Worm (Caenorhabditis elegans) whole organism, L4 larva: ENCODE results near the gene srw-107.

Experiments
- F10B5.3 ChIP-seq: sonication (generic microtip); optimal IDR thresholded peaks from 2 replicates; lab custom pipeline; 2016; ENCODE audit warnings: mild to moderate bottlenecking, missing genetic modification characterization, missing compliant biosample characterization
- F37D6.2 ChIP-seq: sonication (generic microtip); optimal IDR thresholded peaks from 2 replicates; lab custom pipeline; 2016; ENCODE audit warnings: mild to moderate bottlenecking, missing genetic modification characterization, missing compliant biosample characterization
- F49E8.2 ChIP-seq: sonication (generic microtip); optimal IDR thresholded peaks from 2 replicates; lab custom pipeline; 2016; ENCODE audit warnings: missing compliant biosample characterization, mild to moderate bottlenecking, missing genetic modification characterization, borderline replicate concordance
- T20F7.1 ChIP-seq: fragments of 200-800 bp; sonication (Bioruptor generic); optimal IDR thresholded peaks from 2 replicates; lab custom pipeline; 2018; ENCODE audit warnings: mild to moderate bottlenecking, missing genetic modification characterization, missing compliant biosample characterization
- Y48G9A.11 ChIP-seq: fragments of 200-800 bp; sonication (Bioruptor generic); IDR thresholded peaks from 2 replicates; pipeline ENCODE4 v1.3.6; 2022; ENCODE audit warnings: missing genetic modification reagents, missing genetic modification characterization, missing compliant biosample characterization
- ZK546.5 ChIP-seq, 2 experiments: sonication (generic microtip); optimal IDR thresholded peaks; 2 replicates each; lab custom pipeline; 2017; ENCODE audit warnings: missing biosample characterization in 2 of 2, missing genetic modification characterization in 2 of 2
- ceh-32 ChIP-seq: sonication (generic microtip); optimal IDR thresholded peaks from 2 replicates; lab custom pipeline; 2016; ENCODE audit warnings: mild to moderate bottlenecking, missing genetic modification characterization, missing compliant biosample characterization; ENCODE audit not compliant: poor library complexity
- ceh-44 ChIP-seq: fragments of 200-800 bp; sonication (Bioruptor generic); IDR thresholded peaks from 2 replicates; pipeline ENCODE4 v1.3.6; 2022; ENCODE audit warnings: missing genetic modification reagents, missing genetic modification characterization, missing compliant biosample characterization
- ceh-82 ChIP-seq: sonication (generic microtip); optimal IDR thresholded peaks from 2 replicates; lab custom pipeline; 2017; ENCODE audit warnings: missing biosample characterization, missing genetic modification characterization
- daf-12 ChIP-seq: fragments of 150-350 bp; optimal IDR thresholded peaks from 2 replicates; lab custom pipeline; 2014; ENCODE audit warnings: missing biosample characterization, missing genetic modification reagents, missing genetic modification characterization
- daf-16 ChIP-seq, 3 experiments: sonication (generic microtip); optimal IDR thresholded peaks; 2 replicates each; lab custom pipeline; 2016 to 2017; ENCODE audit warnings: missing genetic modification characterization in 3 of 3, missing genetic modification reagents in 3 of 3, mild to moderate bottlenecking in 2 of 3, missing compliant biosample characterization in 2 of 3, missing biosample characterization in 1 of 3, moderate library complexity in 1 of 3
- daf-19 ChIP-seq: fragments of 200-800 bp; sonication (Bioruptor generic); conservative IDR thresholded peaks from 2 replicates; pipeline ENCODE4 v1.3.6; 2022; ENCODE audit warnings: missing genetic modification characterization, missing compliant biosample characterization
- daf-8 ChIP-seq: fragments of 200-800 bp; sonication (Bioruptor generic); IDR thresholded peaks from 2 replicates; pipeline ENCODE4 v1.3.6; 2022; ENCODE audit warnings: missing genetic modification characterization, missing compliant biosample characterization
- dpl-1 ChIP-seq: fragments of 150-350 bp; optimal IDR thresholded peaks from 2 replicates; lab custom pipeline; 2014; ENCODE audit warnings: missing biosample characterization, missing genetic modification reagents, missing genetic modification characterization
- dve-1 ChIP-seq: sonication (generic microtip); optimal IDR thresholded peaks from 2 replicates; lab custom pipeline; 2017; ENCODE audit warnings: antibody characterized with exemption, mild to moderate bottlenecking, missing genetic modification characterization, missing compliant biosample characterization; ENCODE audit not compliant: insufficient read depth
- gei-8 ChIP-seq: fragments of 200-800 bp; sonication (Bioruptor generic); optimal IDR thresholded peaks from 2 replicates; lab custom pipeline; 2018; ENCODE audit warnings: mild to moderate bottlenecking, missing genetic modification characterization, missing compliant biosample characterization
- hif-1 ChIP-seq, 2 experiments: sonication (generic microtip); optimal IDR thresholded peaks; 2 replicates each; lab custom pipeline; 2016 to 2017; ENCODE audit warnings: missing compliant biosample characterization in 2 of 2, missing genetic modification characterization in 2 of 2, missing genetic modification reagents in 2 of 2, missing genotype in 2 of 2, mild to moderate bottlenecking in 1 of 2
- hlh-11 ChIP-seq: fragments of 200-800 bp; sonication (Bioruptor generic); optimal IDR thresholded peaks from 2 replicates; lab custom pipeline; 2018; ENCODE audit warnings: mild to moderate bottlenecking, missing genetic modification characterization, missing compliant biosample characterization
- hlh-30 ChIP-seq: sonication (generic microtip); optimal IDR thresholded peaks from 2 replicates; lab custom pipeline; 2017; ENCODE audit warnings: antibody characterized with exemption, mild to moderate bottlenecking, missing genetic modification characterization, missing compliant biosample characterization; ENCODE audit not compliant: insufficient read depth
- lin-39 ChIP-seq: fragments of 150-350 bp; optimal IDR thresholded peaks from 2 replicates; lab custom pipeline; 2014; ENCODE audit warnings: missing biosample characterization, missing genetic modification reagents, missing genetic modification characterization
- madf-5 ChIP-seq, 2 experiments: fragments of 200-800 bp; sonication (Bioruptor generic); IDR thresholded peaks; 2 replicates each; pipeline ENCODE4 v1.3.6; 2022; ENCODE audit warnings: missing compliant biosample characterization in 2 of 2, missing genetic modification characterization in 2 of 2
- mxl-2 ChIP-seq: fragments of 200-800 bp; sonication (Bioruptor generic); conservative IDR thresholded peaks from 2 replicates; pipeline ENCODE4 v1.3.6; 2022; ENCODE audit warnings: missing genetic modification reagents, missing genetic modification characterization, missing compliant biosample characterization
- nhr-111 ChIP-seq: fragments of 200-800 bp; sonication (Bioruptor generic); optimal IDR thresholded peaks from 2 replicates; lab custom pipeline; 2018; ENCODE audit warnings: mild to moderate bottlenecking, missing genetic modification characterization, missing compliant biosample characterization
- nhr-237 ChIP-seq: sonication (generic microtip); optimal IDR thresholded peaks from 2 replicates; lab custom pipeline; 2017; ENCODE audit warnings: missing biosample characterization, missing genetic modification characterization
- nhr-28 ChIP-seq: fragments of 150-350 bp; optimal IDR thresholded peaks from 2 replicates; lab custom pipeline; 2014; ENCODE audit warnings: missing biosample characterization, missing genetic modification characterization
- nhr-42 ChIP-seq: fragments of 200-800 bp; sonication (Bioruptor generic); IDR thresholded peaks from 2 replicates; pipeline ENCODE4 v1.3.6; 2022; ENCODE audit warnings: missing genetic modification characterization, missing compliant biosample characterization
- nhr-76 ChIP-seq: fragments of 150-350 bp; optimal IDR thresholded peaks from 2 replicates; lab custom pipeline; 2014; ENCODE audit warnings: missing biosample characterization, missing genetic modification characterization
- nhr-77 ChIP-seq: fragments of 150-350 bp; optimal IDR thresholded peaks from 2 replicates; lab custom pipeline; 2014; ENCODE audit warnings: missing biosample characterization, missing genetic modification characterization
- pha-4 ChIP-seq, 2 experiments: fragments of 150-350 bp in 1 of 2; fragments of 200-800 bp in 1 of 2; sonication (Bioruptor generic) in 1 of 2; IDR thresholded peaks in 1 of 2; optimal IDR thresholded peaks in 1 of 2; 2 replicates each; pipeline versions ENCODE4 v1.3.6 to Lab custom; 2014 to 2022; ENCODE audit warnings: missing genetic modification characterization in 2 of 2, missing genetic modification reagents in 2 of 2, missing biosample characterization in 1 of 2, missing compliant biosample characterization in 1 of 2
- php-3 ChIP-seq: fragments of 200-800 bp; sonication (Bioruptor generic); IDR thresholded peaks from 2 replicates; pipeline ENCODE4 v1.3.6; 2022; ENCODE audit warnings: missing genetic modification reagents, missing genetic modification characterization, missing compliant biosample characterization
- pqm-1 ChIP-seq: sonication (generic microtip); optimal IDR thresholded peaks from 2 replicates; lab custom pipeline; 2017; ENCODE audit warnings: missing biosample characterization, missing genetic modification characterization
- unc-130 ChIP-seq: sonication (generic microtip); optimal IDR thresholded peaks from 2 replicates; lab custom pipeline; 2016; ENCODE audit warnings: missing genetic modification reagents, missing genetic modification characterization, missing compliant biosample characterization
- zip-11 ChIP-seq: fragments of 200-800 bp; sonication (Bioruptor generic); IDR thresholded peaks from 2 replicates; pipeline ENCODE4 v1.3.6; 2022; ENCODE audit warnings: missing genetic modification characterization, missing compliant biosample characterization
- ztf-11 ChIP-seq: fragments of 150-350 bp; optimal IDR thresholded peaks from 2 replicates; lab custom pipeline; 2014; ENCODE audit warnings: missing biosample characterization, missing genetic modification characterization
- ztf-7 ChIP-seq: fragments of 150-350 bp; optimal IDR thresholded peaks from 2 replicates; lab custom pipeline; 2014; ENCODE audit warnings: missing biosample characterization, missing genetic modification characterization

The srw-107 gene

DNA sequence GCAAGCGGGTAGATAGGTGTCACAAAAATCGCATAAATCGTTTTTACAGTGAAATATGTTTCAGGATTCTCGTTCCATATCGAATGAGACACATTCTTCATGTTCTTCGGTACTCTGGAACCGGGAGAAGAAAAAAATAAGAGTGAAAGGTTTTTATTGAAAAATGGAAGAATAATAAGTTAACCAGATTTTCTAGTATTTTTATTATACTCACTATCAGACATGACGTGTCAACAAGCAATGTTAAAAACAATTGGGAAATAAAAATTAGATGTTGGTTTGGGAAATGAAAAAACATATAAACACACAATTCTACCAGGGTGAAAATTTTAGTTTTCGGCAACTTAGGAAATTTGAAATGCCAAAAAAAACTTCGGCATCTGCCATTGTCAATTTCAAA is 9.0 kb downstream of the srw-107 start, which contains the start of gene srh-37:
srh-37 (minus strand) TSS at position 101 of the 400 bp plus-strand sequence.
- no peak for TF ChIP-seq nhr-111 (GFP tag; lab: Kevin White, UChicago)
- TF ChIP-seq F49E8.2 (tag; lab: Kevin White, UChicago): no peak
- TF ChIP-seq ztf-7 (tag; lab: Kevin White, UChicago): no peak
- no peak for TF ChIP-seq hif-1 (tag; optimal IDR thresholded peaks at IDR 0.05; lab: Kevin White, UChicago)
- no peak for TF ChIP-seq hlh-30

DNA sequence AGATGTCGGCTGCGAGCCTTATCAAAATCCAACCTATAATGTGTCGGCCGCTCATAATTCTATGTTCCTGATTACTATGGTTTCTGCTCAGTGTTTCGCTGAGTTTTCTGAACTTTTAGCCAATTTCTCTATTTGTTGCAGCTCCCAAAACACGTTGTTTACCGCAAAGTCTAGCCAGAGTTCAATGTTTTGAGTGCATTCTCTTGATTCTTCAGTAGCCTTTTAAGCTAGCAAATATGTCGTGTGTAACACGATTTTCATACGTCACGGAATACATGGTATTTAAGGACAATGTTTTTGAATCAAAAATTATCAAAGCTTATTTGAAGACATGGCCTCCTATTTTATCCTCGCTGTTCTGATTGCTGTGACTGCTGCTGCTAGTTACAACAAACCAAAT is 16.2 kb downstream of the srw-107 start, which contains the start of gene srlf-19:
srlf-19 (plus strand) TSS at position 301 of the 400 bp plus-strand sequence.
- no peak for TF ChIP-seq lin-39 (tag; lab: Kevin White, UChicago)
- no peak for TF ChIP-seq nhr-237
- TF ChIP-seq ceh-82: no peak
- no peak for TF ChIP-seq zip-11 (GFP tag; lab: Robert Waterston, UW)
- no peak for TF ChIP-seq php-3
- TF ChIP-seq nhr-77 (tag; lab: Kevin White, UChicago): no peak
- TF ChIP-seq daf-12 (tag; lab: Kevin White, UChicago): no peak
- no peak for TF ChIP-seq ceh-32 (tag; lab: Kevin White, UChicago)
- TF ChIP-seq nhr-28 (tag; lab: Kevin White, UChicago): no peak
- TF ChIP-seq unc-130 (GFP tag; lab: Kevin White, UChicago): no peak
- TF ChIP-seq dpl-1 (GFP tag; lab: Kevin White, UChicago): no peak
- TF ChIP-seq nhr-42 (GFP tag; lab: Robert Waterston, UW): no peak
- no peak for TF ChIP-seq madf-5 (GFP tag; IDR thresholded peaks at IDR 0.05; lab: Robert Waterston, UW)
- TF ChIP-seq nhr-76 (tag; lab: Kevin White, UChicago): no peak
- no peak for TF ChIP-seq ZK546.5 (tag; optimal IDR thresholded peaks at IDR 0.05; lab: Kevin White, UChicago)
- TF ChIP-seq F10B5.3 (tag; lab: Kevin White, UChicago): no peak
- no peak for TF ChIP-seq pqm-1 (tag; lab: Kevin White, UChicago)
- TF ChIP-seq Y48G9A.11 (GFP tag; lab: Robert Waterston, UW): no peak

- TF ChIP-seq ceh-44 (GFP tag; lab: Robert Waterston, UW): no peak
- no peak for TF ChIP-seq F37D6.2 (tag; lab: Kevin White, UChicago)
- TF ChIP-seq dve-1 (tag; lab: Kevin White, UChicago): no peak
- no peak for TF ChIP-seq hlh-11 (tag; lab: Kevin White, UChicago)
- no peak for TF ChIP-seq mxl-2
- no peak for TF ChIP-seq ztf-11 (tag; lab: Kevin White, UChicago)
- TF ChIP-seq pha-4 (GFP tag; IDR thresholded peaks at IDR 0.05; lab: Robert Waterston, UW): no peak
- no peak for TF ChIP-seq pha-4 (tag; optimal IDR thresholded peaks at IDR 0.05; lab: Kevin White, UChicago)
- no peak for TF ChIP-seq gei-8
- TF ChIP-seq T20F7.1 (GFP tag; lab: Kevin White, UChicago): no peak
- TF ChIP-seq daf-19 (GFP tag; lab: Robert Waterston, UW): no peak
- no peak for TF ChIP-seq daf-12 (tag; lab: Kevin White, UChicago)
- TF ChIP-seq daf-8 (GFP tag; lab: Robert Waterston, UW): no peak
- TF ChIP-seq daf-16 (GFP tag; optimal IDR thresholded peaks at IDR 0.05; lab: Kevin White, UChicago): no peak
- TF ChIP-seq daf-16 (tag; optimal IDR thresholded peaks at IDR 0.05; lab: Kevin White, UChicago): no peak
- TF ChIP-seq nhr-42 (GFP tag; lab: Robert Waterston, UW): no peak
These were observed 17.7 kb downstream of the srw-107 start, which contains the start of gene srlf-35 for ce11 chrV:503728-504127. srlf-35 (plus strand) TSS chrV:504028.
